Worm (Caenorhabditis elegans) whole organism, late embryonic: ENCODE measurements around the gene F13B6.1.

Source experiments
- ceh-2 ChIP-seq: sonication (generic microtip); optimal IDR thresholded peaks from 2 replicates; lab custom pipeline; 2016; ENCODE audit warnings: missing genotype, missing genetic modification characterization, missing compliant biosample characterization
- ceh-45 ChIP-seq: fragments of 200-800 bp; sonication (Bioruptor generic); IDR thresholded peaks from 2 replicates; pipeline ENCODE4 v1.3.6; 2022; ENCODE audit warnings: missing genetic modification reagents, missing genetic modification characterization, missing compliant biosample characterization
- dve-1 ChIP-seq: sonication (generic microtip); optimal IDR thresholded peaks from 2 replicates; lab custom pipeline; 2017; ENCODE audit warnings: antibody characterized with exemption, mild to moderate bottlenecking, missing genetic modification characterization, missing compliant biosample characterization
- rnt-1 ChIP-seq: sonication (generic microtip); optimal IDR thresholded peaks from 2 replicates; lab custom pipeline; 2016; ENCODE audit warnings: missing genetic modification characterization, missing compliant biosample characterization
- sdc-2 ChIP-seq: sonication (generic microtip); optimal IDR thresholded peaks from 2 replicates; lab custom pipeline; 2016; ENCODE audit warnings: missing genotype, missing genetic modification characterization, missing compliant biosample characterization
- sox-4 ChIP-seq: sonication (generic microtip); optimal IDR thresholded peaks from 2 replicates; lab custom pipeline; 2017; ENCODE audit warnings: mild to moderate bottlenecking, missing genetic modification characterization, inconsistent platforms, missing compliant biosample characterization

- TF ChIP-seq ceh-45 (GFP tag; lab: Robert Waterston, UW) (no peak), dve-1 (tag; lab: Kevin White, UChicago) (no peak), ceh-2 (tag; lab: Kevin White, UChicago) (no peak), sox-4 (no peak), rnt-1 (tag; lab: Kevin White, UChicago) (peak; percentile 51), sdc-2 (no peak)
Observed at ce11 chrIV:7426055-7426454, 30.3 kb upstream of the F13B6.1 start.
